Worm (Caenorhabditis elegans) whole organism, L2 larva: ENCODE results near the gene lon-3.

Experiments
- C34F6.9 ChIP-seq: fragments of 150-350 bp; optimal IDR thresholded peaks from 2 replicates; lab custom pipeline; 2014; ENCODE audit warnings: missing biosample characterization, missing genetic modification characterization
- F13H6.1 ChIP-seq: sonication (generic microtip); optimal IDR thresholded peaks from 2 replicates; lab custom pipeline; 2016; ENCODE audit warnings: missing genetic modification characterization, missing compliant biosample characterization
- R02D3.7 ChIP-seq: fragments of 150-350 bp; optimal IDR thresholded peaks from 2 replicates; lab custom pipeline; 2014; ENCODE audit warnings: missing biosample characterization, missing genetic modification characterization
- Y55F3AM.14 ChIP-seq: fragments of 200-800 bp; sonication (Bioruptor generic); optimal IDR thresholded peaks from 2 replicates; lab custom pipeline; 2018; ENCODE audit warnings: mild to moderate bottlenecking, missing genetic modification characterization, missing compliant biosample characterization
- ZK546.5 ChIP-seq: sonication (generic microtip); optimal IDR thresholded peaks from 2 replicates; lab custom pipeline; 2017; ENCODE audit warnings: missing biosample characterization, missing genetic modification characterization
- alr-1 ChIP-seq: fragments of 150-350 bp; optimal IDR thresholded peaks from 2 replicates; lab custom pipeline; 2014; ENCODE audit warnings: missing biosample characterization, missing genetic modification characterization
- aly-2 ChIP-seq: fragments of 150-350 bp; optimal IDR thresholded peaks from 2 replicates; lab custom pipeline; 2014; ENCODE audit warnings: missing biosample characterization, missing genetic modification characterization
- blmp-1 ChIP-seq: sonication (generic microtip); optimal IDR thresholded peaks from 2 replicates; lab custom pipeline; 2017; ENCODE audit warnings: missing genetic modification characterization, mild to moderate bottlenecking, missing compliant biosample characterization, antibody characterized with exemption, moderate library complexity; ENCODE audit not compliant: insufficient read depth
- ceh-82 ChIP-seq: fragments of 150-350 bp; optimal IDR thresholded peaks from 2 replicates; lab custom pipeline; 2014; ENCODE audit warnings: missing biosample characterization, missing genetic modification characterization
- crh-2 ChIP-seq: sonication (generic microtip); optimal IDR thresholded peaks from 2 replicates; lab custom pipeline; 2017; ENCODE audit warnings: missing biosample characterization, missing genetic modification characterization
- egl-27 ChIP-seq: sonication (generic microtip); optimal IDR thresholded peaks from 3 replicates; lab custom pipeline; 2017; ENCODE audit warnings: missing biosample characterization, missing genetic modification reagents, missing genetic modification characterization
- elt-1 ChIP-seq: fragments of 150-350 bp; optimal IDR thresholded peaks from 2 replicates; lab custom pipeline; 2014; ENCODE audit warnings: missing biosample characterization, missing genetic modification characterization
- fos-1 ChIP-seq: fragments of 150-350 bp; optimal IDR thresholded peaks from 2 replicates; lab custom pipeline; 2014; ENCODE audit warnings: missing biosample characterization, missing genetic modification characterization
- gmeb-1 ChIP-seq: fragments of 150-350 bp; optimal IDR thresholded peaks from 2 replicates; lab custom pipeline; 2014; ENCODE audit warnings: missing biosample characterization, missing genetic modification characterization
- lin-11 ChIP-seq: fragments of 150-350 bp; sonication (generic microtip); optimal IDR thresholded peaks from 2 replicates; lab custom pipeline; 2014; ENCODE audit warnings: missing biosample characterization, missing genetic modification characterization, inconsistent platforms, mixed read lengths
- lin-13 ChIP-seq: fragments of 150-350 bp; optimal IDR thresholded peaks from 2 replicates; lab custom pipeline; 2014; ENCODE audit warnings: missing biosample characterization, missing genetic modification reagents, missing genetic modification characterization
- lin-39 ChIP-seq: fragments of 150-350 bp; optimal IDR thresholded peaks from 2 replicates; lab custom pipeline; 2014; ENCODE audit warnings: missing biosample characterization, missing genetic modification reagents, missing genetic modification characterization
- lsy-2 ChIP-seq, 2 experiments: fragments of 150-350 bp in 1 of 2; sonication (generic microtip) in 1 of 2; optimal IDR thresholded peaks; 2 replicates each; lab custom pipeline; 2014 to 2017; ENCODE audit warnings: missing biosample characterization in 2 of 2, missing genetic modification characterization in 2 of 2
- mab-5 ChIP-seq: fragments of 150-350 bp; optimal IDR thresholded peaks from 2 replicates; lab custom pipeline; 2014; ENCODE audit warnings: missing biosample characterization, missing genetic modification characterization
- mbf-1 ChIP-seq: sonication (generic microtip); optimal IDR thresholded peaks from 2 replicates; lab custom pipeline; 2017; ENCODE audit warnings: missing biosample characterization, missing genetic modification characterization
- mdl-1 ChIP-seq, 2 experiments: fragments of 150-350 bp in 1 of 2; sonication (generic microtip) in 1 of 2; optimal IDR thresholded peaks; 2 replicates each; lab custom pipeline; 2017; ENCODE audit warnings: missing biosample characterization in 2 of 2, missing genetic modification characterization in 2 of 2
- nhr-11 ChIP-seq: fragments of 150-350 bp; optimal IDR thresholded peaks from 2 replicates; lab custom pipeline; 2014; ENCODE audit warnings: missing biosample characterization, missing genetic modification characterization
- nhr-12 ChIP-seq: fragments of 150-350 bp; optimal IDR thresholded peaks from 2 replicates; lab custom pipeline; 2014; ENCODE audit warnings: missing biosample characterization, missing genetic modification characterization
- nhr-129 ChIP-seq: fragments of 150-350 bp; optimal IDR thresholded peaks from 2 replicates; lab custom pipeline; 2014; ENCODE audit warnings: missing biosample characterization, missing genetic modification characterization
- nhr-21 ChIP-seq: fragments of 150-350 bp; optimal IDR thresholded peaks from 2 replicates; lab custom pipeline; 2014; ENCODE audit warnings: missing biosample characterization, missing genetic modification characterization
- nhr-23 ChIP-seq: fragments of 150-350 bp; optimal IDR thresholded peaks from 2 replicates; lab custom pipeline; 2014; ENCODE audit warnings: missing biosample characterization, missing genetic modification reagents, missing genetic modification characterization
- nhr-237 ChIP-seq: fragments of 150-350 bp; optimal IDR thresholded peaks from 2 replicates; lab custom pipeline; 2014; ENCODE audit warnings: missing biosample characterization, missing genetic modification characterization
- nhr-6 ChIP-seq: fragments of 150-350 bp; optimal IDR thresholded peaks from 2 replicates; lab custom pipeline; 2014; ENCODE audit warnings: missing biosample characterization, missing genetic modification characterization
- skn-1 ChIP-seq: sonication (generic microtip); optimal IDR thresholded peaks from 2 replicates; lab custom pipeline; 2017; ENCODE audit warnings: missing biosample characterization, missing genetic modification characterization
- sma-9 ChIP-seq, 2 experiments: fragments of 150-350 bp in 1 of 2; sonication (generic microtip) in 1 of 2; optimal IDR thresholded peaks; 2 replicates each; lab custom pipeline; 2014 to 2016; ENCODE audit warnings: missing genetic modification characterization in 2 of 2, mild to moderate bottlenecking in 1 of 2, missing biosample characterization in 1 of 2, missing compliant biosample characterization in 1 of 2, missing genetic modification reagents in 1 of 2, moderate library complexity in 1 of 2
- snpc-4 ChIP-seq: fragments of 150-350 bp; optimal IDR thresholded peaks from 2 replicates; lab custom pipeline; 2014; ENCODE audit warnings: missing biosample characterization, missing genetic modification characterization
- unc-39 ChIP-seq: fragments of 150-350 bp; optimal IDR thresholded peaks from 2 replicates; lab custom pipeline; 2014; ENCODE audit warnings: missing biosample characterization, missing genetic modification characterization
- unc-55 ChIP-seq: fragments of 150-350 bp; sonication (generic microtip); optimal IDR thresholded peaks from 3 replicates; lab custom pipeline; 2014; ENCODE audit warnings: missing biosample characterization, missing genetic modification reagents, missing genetic modification characterization
- zag-1 ChIP-seq: fragments of 150-350 bp; optimal IDR thresholded peaks from 2 replicates; lab custom pipeline; 2014; ENCODE audit warnings: missing biosample characterization, missing genetic modification characterization
- ztf-11 ChIP-seq: sonication (generic microtip); optimal IDR thresholded peaks from 2 replicates; lab custom pipeline; 2017; ENCODE audit warnings: missing biosample characterization, missing genetic modification characterization
- ztf-4 ChIP-seq: fragments of 150-350 bp; optimal IDR thresholded peaks from 2 replicates; lab custom pipeline; 2014; ENCODE audit warnings: missing biosample characterization, missing genetic modification characterization

The lon-3 gene

ce11 chrV:12183854-12184253 is 14.6 kb downstream of the lon-3 start, which contains the start of gene usip-1:
TSS of gene usip-1 (minus strand) at chrV:12184194.
- TF ChIP-seq skn-1 (no peak), unc-39 (tag; lab: Kevin White, UChicago) (no peak), R02D3.7 (tag; lab: Kevin White, UChicago) (no peak), ceh-82 (tag; lab: Kevin White, UChicago) (no peak), alr-1 (tag; lab: Kevin White, UChicago) (no peak), nhr-23 (tag; lab: Kevin White, UChicago) (no peak), ztf-11 (tag; lab: Kevin White, UChicago) (no peak), elt-1 (tag; lab: Kevin White, UChicago) (no peak), mbf-1 (tag; lab: Kevin White, UChicago) (no peak), mab-5 (tag; lab: Kevin White, UChicago) (no peak), C34F6.9 (no peak), nhr-11 (tag; lab: Kevin White, UChicago) (no peak), lin-39 (tag; lab: Kevin White, UChicago) (no peak), nhr-21 (tag; lab: Kevin White, UChicago) (no peak), unc-55 (GFP tag; lab: Kevin White, UChicago) (no peak), aly-2 (no peak)

ce11 chrV:12181310-12181709 is 17.1 kb downstream of the lon-3 start, which contains the start of gene elpc-3:
TSS of gene elpc-3 (minus strand) at chrV:12181410.
- TF ChIP-seq Y55F3AM.14 (GFP tag; lab: Kevin White, UChicago) (no peak), egl-27 (no peak), nhr-11 (tag; lab: Kevin White, UChicago) (no peak), nhr-237 (no peak)

- no peak for TF ChIP-seq egl-27
These were observed 19.1 kb downstream of the lon-3 start, which contains the start of gene clec-224 for ce11 chrV:12179338-12179737. TSS of gene clec-224 (minus strand) at chrV:12179438.

- TF ChIP-seq lin-13 (GFP tag; lab: Kevin White, UChicago) (no peak), mdl-1 (tag; optimal IDR thresholded peaks at IDR 0.05; lab: Kevin White, UChicago) (no peak), lin-11 (tag; lab: Kevin White, UChicago) (no peak), Y55F3AM.14 (GFP tag; lab: Kevin White, UChicago) (no peak), crh-2 (tag; lab: Kevin White, UChicago) (no peak), nhr-21 (tag; lab: Kevin White, UChicago) (no peak), zag-1 (tag; lab: Kevin White, UChicago) (no peak), fos-1 (tag; lab: Kevin White, UChicago) (no peak), nhr-23 (tag; lab: Kevin White, UChicago) (no peak), R02D3.7 (tag; lab: Kevin White, UChicago) (no peak), F13H6.1 (tag; lab: Kevin White, UChicago) (no peak), unc-55 (GFP tag; lab: Kevin White, UChicago) (no peak), nhr-12 (tag; lab: Kevin White, UChicago) (no peak), ceh-82 (tag; lab: Kevin White, UChicago) (no peak), nhr-129 (tag; lab: Kevin White, UChicago) (no peak), nhr-11 (tag; lab: Kevin White, UChicago) (no peak), alr-1 (tag; lab: Kevin White, UChicago) (no peak)
These were observed 28.3 kb downstream of the lon-3 start, which contains the start of gene ZK863.1 for ce11 chrV:12170114-12170513. TSS of gene ZK863.1 (minus strand) at chrV:12170214.

ce11 chrV:12167653-12168052 is 30.8 kb downstream of the lon-3 start, which contains the start of gene col-37:
TSS of gene col-37 (minus strand) at chrV:12167753.
- TF ChIP-seq nhr-237 (no peak), unc-55 (GFP tag; lab: Kevin White, UChicago) (peak; percentile 18)

- no peak for TF ChIP-seq nhr-21 (tag; lab: Kevin White, UChicago)
- TF ChIP-seq blmp-1 = no peak
- no peak for TF ChIP-seq R02D3.7 (tag; lab: Kevin White, UChicago)
- no peak for TF ChIP-seq crh-2 (tag; lab: Kevin White, UChicago)
- TF ChIP-seq unc-39 (tag; lab: Kevin White, UChicago) = no peak
- TF ChIP-seq Y55F3AM.14 (GFP tag; lab: Kevin White, UChicago) = no peak
- TF ChIP-seq nhr-6 = no peak
- TF ChIP-seq ZK546.5 (tag; lab: Kevin White, UChicago) = no peak
- no peak for TF ChIP-seq snpc-4 (tag; lab: Kevin White, UChicago)
- no peak for TF ChIP-seq nhr-129 (tag; lab: Kevin White, UChicago)
- no peak for TF ChIP-seq lsy-2 (tag; optimal IDR thresholded peaks at IDR 0.05; lab: Kevin White, UChicago)
- no peak for TF ChIP-seq lin-11 (tag; lab: Kevin White, UChicago)
- TF ChIP-seq gmeb-1 = no peak
- TF ChIP-seq mbf-1 (tag; lab: Kevin White, UChicago) = no peak
- TF ChIP-seq ztf-4 (tag; lab: Kevin White, UChicago) = no peak
- no peak for TF ChIP-seq sma-9 (GFP tag; optimal IDR thresholded peaks at IDR 0.05; lab: Kevin White, UChicago)
- TF ChIP-seq sma-9 (tag; optimal IDR thresholded peaks at IDR 0.05; lab: Kevin White, UChicago) = no peak
These were observed 31.4 kb downstream of the lon-3 start for ce11 chrV:12167031-12167430.
